Worm (Caenorhabditis elegans): ENCODE data around the gene Y17G7B.12.

DNA sequence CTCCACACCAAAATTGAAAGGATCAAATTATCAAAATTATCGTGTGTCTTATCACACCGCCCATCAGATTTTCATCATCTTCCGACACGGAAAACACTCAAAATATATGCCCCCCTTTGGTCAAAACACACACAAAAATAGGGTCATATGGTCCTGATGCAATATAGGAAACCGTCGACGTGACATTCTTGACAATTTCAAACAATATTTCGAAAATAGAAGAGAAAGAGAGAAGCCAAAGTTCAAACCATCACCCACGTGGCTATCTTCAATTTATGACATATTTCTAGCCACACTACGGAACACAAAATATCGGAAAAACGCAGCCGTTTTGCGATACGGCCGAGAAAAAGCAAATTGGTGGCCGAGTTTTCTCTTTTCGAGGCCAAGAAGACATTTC lies 26.9 kb downstream of the Y17G7B.12 start:
- TF ChIP-seq med-1 (GFP tag; optimal IDR thresholded peaks at IDR 0.05; ENCODE audit: insufficient read depth) = no peak
- TF ChIP-seq ztf-23 (GFP tag; IDR thresholded peaks at IDR 0.05) = no peak
- no peak for TF ChIP-seq klf-2 (GFP tag; conservative IDR thresholded peaks at IDR 0.05)
- no peak for TF ChIP-seq flt-1 (GFP tag; IDR thresholded peaks at IDR 0.05)
- no peak for TF ChIP-seq ztf-29 (GFP tag; IDR thresholded peaks at IDR 0.05)
- TF ChIP-seq tab-1 (GFP tag; IDR thresholded peaks at IDR 0.05) = no peak
- TF ChIP-seq cog-1 (tag; optimal IDR thresholded peaks at IDR 0.05) = no peak

Data from whole organism, midembryonic.